Worm (Caenorhabditis elegans) whole organism, late embryonic: ENCODE results near the gene edg-1.

Experiments used
- ceh-14 ChIP-seq: sonication (generic microtip); optimal IDR thresholded peaks from 2 replicates; lab custom pipeline; 2016; ENCODE audit warnings: missing genotype, missing genetic modification characterization, missing compliant biosample characterization
- dmd-4 ChIP-seq: sonication (generic microtip); optimal IDR thresholded peaks from 2 replicates; lab custom pipeline; 2016; ENCODE audit warnings: borderline replicate concordance, missing genetic modification characterization, missing compliant biosample characterization
- nhr-11 ChIP-seq: fragments of 150-350 bp; optimal IDR thresholded peaks from 2 replicates; lab custom pipeline; 2014; ENCODE audit warnings: missing biosample characterization, missing genetic modification characterization

ce11 chrIV:11359769-11360168 lies 39.2 kb downstream of the edg-1 start, which contains the start of gene klp-12:
- TF ChIP-seq dmd-4 (tag; lab: Kevin White, UChicago) (no peak), nhr-11 (tag; lab: Kevin White, UChicago) (no peak), ceh-14 (tag; lab: Kevin White, UChicago) (no peak)
